Worm (Caenorhabditis elegans): ENCODE data around the gene lron-7.
A peak's percentile ranks its signal among the peaks of the same experiment; 100 is the strongest.

The lron-7 gene

DNA sequence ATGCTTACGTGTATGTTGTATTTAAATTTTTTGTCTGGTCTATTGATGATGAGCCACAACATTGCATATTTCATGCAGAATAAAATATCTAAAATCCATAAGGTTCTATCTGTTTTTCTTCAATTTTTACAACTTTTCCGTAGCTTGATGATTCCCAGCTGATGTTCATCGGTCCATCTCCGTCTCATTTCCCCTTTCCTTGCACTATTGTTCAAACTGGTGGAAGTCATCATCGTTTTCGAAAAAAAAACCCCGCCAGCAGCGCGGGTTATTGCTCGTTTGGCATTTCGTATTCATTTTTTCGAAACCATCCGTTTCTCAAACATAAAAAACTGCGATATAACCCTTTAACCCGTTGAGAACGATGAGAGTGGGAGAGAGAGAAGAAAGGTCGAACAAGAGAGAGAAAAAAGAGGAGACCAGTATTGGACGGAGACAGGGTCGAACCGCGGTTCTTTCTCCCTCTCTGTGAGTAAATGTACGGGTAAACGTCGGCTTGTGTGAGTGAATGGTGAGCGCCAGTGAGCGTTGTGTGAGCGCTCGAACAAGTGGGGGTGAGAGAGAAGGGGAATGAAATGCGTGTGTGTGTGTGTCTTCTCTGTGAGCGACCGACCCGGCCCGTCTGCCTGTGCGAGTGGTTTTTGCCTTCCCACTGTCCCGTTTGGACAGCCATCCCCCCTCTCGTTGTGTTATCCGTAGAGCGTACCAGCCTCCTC lies 27.2 kb upstream of the lron-7 start (continued):
- TF ChIP-seq nhr-47 (tag; optimal IDR thresholded peaks at IDR 0.05) = peak; percentile 86
- TF ChIP-seq mef-2 (tag; optimal IDR thresholded peaks at IDR 0.05) = peak; percentile 68
- TF ChIP-seq vab-15 (tag; optimal IDR thresholded peaks at IDR 0.05) = no peak
- peak; percentile 74 for TF ChIP-seq jun-1 (tag; optimal IDR thresholded peaks at IDR 0.05)
- TF ChIP-seq dpl-1 (GFP tag; optimal IDR thresholded peaks at IDR 0.05) = peak; percentile 25 to 47 (median 37)
- TF ChIP-seq tlp-1 (tag; optimal IDR thresholded peaks at IDR 0.05) = no peak
- TF ChIP-seq irx-1 (tag; optimal IDR thresholded peaks at IDR 0.05) = peak; percentile 68
- no peak for TF ChIP-seq hlh-4 (tag; optimal IDR thresholded peaks at IDR 0.05)
- no peak for TF ChIP-seq ets-5 (GFP tag; IDR thresholded peaks at IDR 0.05)
- no peak for TF ChIP-seq C34B4.2 (tag; optimal IDR thresholded peaks at IDR 0.05)
- peak; percentile 82 for TF ChIP-seq mep-1 (tag; optimal IDR thresholded peaks at IDR 0.05)
- no peak for TF ChIP-seq sptf-1 (tag; optimal IDR thresholded peaks at IDR 0.05)
- TF ChIP-seq tbx-2 (tag; optimal IDR thresholded peaks at IDR 0.05) = peak; percentile 87
- TF ChIP-seq alr-1 (tag; optimal IDR thresholded peaks at IDR 0.05; ENCODE audit: borderline replicate concordance) = no peak
- TF ChIP-seq ama-1 (optimal IDR thresholded peaks at IDR 0.05) = no peak
- TF ChIP-seq Y116A8C.19 (tag; optimal IDR thresholded peaks at IDR 0.05; ENCODE audit: borderline replicate concordance) = no peak
- TF ChIP-seq zip-4 (GFP tag; optimal IDR thresholded peaks at IDR 0.05) = no peak
- TF ChIP-seq nhr-12 (tag; optimal IDR thresholded peaks at IDR 0.05) = no peak
- peak; percentile 52 for TF ChIP-seq aly-2 (tag; optimal IDR thresholded peaks at IDR 0.05)
- TF ChIP-seq blmp-1 (tag; optimal IDR thresholded peaks at IDR 0.05) = peak; percentile 48
- peak in 1 of 2 experiments; percentile 59 for TF ChIP-seq ztf-11 (tag; optimal IDR thresholded peaks at IDR 0.05)
- peak; percentile 74 for TF ChIP-seq unc-86 (tag; optimal IDR thresholded peaks at IDR 0.05)
- TF ChIP-seq nhr-85 (tag) = peak; percentile 89
- TF ChIP-seq nhr-76 (tag; optimal IDR thresholded peaks at IDR 0.05) = no peak
- no peak for TF ChIP-seq nhr-11 (tag; optimal IDR thresholded peaks at IDR 0.05)
- peak; percentile 9 for TF ChIP-seq C04F5.9 (tag; optimal IDR thresholded peaks at IDR 0.05)
- TF ChIP-seq lin-35 (GFP tag; optimal IDR thresholded peaks at IDR 0.05) = peak; percentile 69 to 79
- TF ChIP-seq unc-30 (tag; optimal IDR thresholded peaks at IDR 0.05) = no peak
- TF ChIP-seq hpl-2 (GFP tag; optimal IDR thresholded peaks at IDR 0.05) = no peak
- peak; percentile 84 for TF ChIP-seq lin-13 (GFP tag; optimal IDR thresholded peaks at IDR 0.05)
- no peak for TF ChIP-seq unc-98 (GFP tag; IDR thresholded peaks at IDR 0.05)
- TF ChIP-seq hlh-17 (GFP tag; optimal IDR thresholded peaks at IDR 0.05; ENCODE audit: borderline replicate concordance) = no peak
- TF ChIP-seq zag-1 (tag; optimal IDR thresholded peaks at IDR 0.05) = no peak
- TF ChIP-seq nhr-77 (tag; optimal IDR thresholded peaks at IDR 0.05) = peak; percentile 90
- TF ChIP-seq aha-1 (tag; optimal IDR thresholded peaks at IDR 0.05) = peak; percentile 5
- peak; percentile 60 to 85 for TF ChIP-seq lsy-2 (tag; optimal IDR thresholded peaks at IDR 0.05)
- peak; percentile 18 for TF ChIP-seq lir-3 (tag; optimal IDR thresholded peaks at IDR 0.05; ENCODE audit: poor library complexity)
- TF ChIP-seq ceh-63 (GFP tag; optimal IDR thresholded peaks at IDR 0.05) = no peak
- TF ChIP-seq lin-39 (tag; optimal IDR thresholded peaks at IDR 0.05) = no peak
- TF ChIP-seq efl-1 (optimal IDR thresholded peaks at IDR 0.05) = peak; percentile 53 to 56
- peak in 1 of 2 experiments; percentile 94 for TF ChIP-seq efl-1 (GFP tag; optimal IDR thresholded peaks at IDR 0.05 in 1 of 2)
- peak; percentile 69 for TF ChIP-seq rnt-1 (tag; optimal IDR thresholded peaks at IDR 0.05)
- no peak for TF ChIP-seq pag-3 (tag; optimal IDR thresholded peaks at IDR 0.05; ENCODE audit: borderline replicate concordance, insufficient read depth)
- peak; percentile 78 for TF ChIP-seq nhr-90 (tag; optimal IDR thresholded peaks at IDR 0.05; ENCODE audit: poor library complexity)
- TF ChIP-seq nhr-237 (tag; optimal IDR thresholded peaks at IDR 0.05) = peak; percentile 66
- peak; percentile 93 for TF ChIP-seq nhr-20 (tag; optimal IDR thresholded peaks at IDR 0.05)
